Fruit fly (Drosophila melanogaster): ENCODE data around the gene CG5003.

DNA sequence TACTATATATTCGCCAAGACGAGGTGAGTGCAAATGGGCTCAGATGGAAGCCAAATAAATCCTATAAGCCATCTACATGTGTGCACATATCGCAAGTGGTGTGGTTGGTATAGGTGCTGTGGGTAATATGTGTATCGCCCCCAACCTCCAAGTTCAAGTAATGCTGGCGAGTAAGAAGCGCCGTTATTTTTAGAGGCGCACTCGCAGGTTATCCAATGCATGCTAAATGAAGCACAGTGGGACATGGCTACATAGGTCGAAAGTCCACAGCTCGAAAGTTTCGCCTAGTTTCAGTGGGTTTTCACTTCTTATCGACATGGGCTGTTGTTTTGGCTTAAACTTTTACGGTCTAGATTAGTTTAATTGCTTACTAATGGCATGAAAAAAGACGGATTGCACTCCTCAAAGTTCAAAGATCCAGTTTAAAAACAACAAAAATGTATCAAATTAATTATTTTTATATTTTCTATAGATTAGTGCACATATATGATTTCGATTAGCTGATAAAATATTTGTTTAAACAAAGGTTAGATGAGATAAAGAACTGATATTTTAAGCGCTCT, 9.7 kb upstream of the CG5003 start:
- TF ChIP-seq cnc (optimal IDR thresholded peaks at IDR 0.05) = no peak
- no peak for TF ChIP-seq kay (GFP tag; ENCODE audit: borderline replicate concordance)
- no peak for TF ChIP-seq CG5204 (GFP tag; optimal IDR thresholded peaks at IDR 0.05)
- TF ChIP-seq CG7045 (GFP tag; optimal IDR thresholded peaks at IDR 0.05) = no peak
- TF ChIP-seq CG1620 (GFP tag; optimal IDR thresholded peaks at IDR 0.05) = no peak

Data from whole organism, adult.